Worm (Caenorhabditis elegans) whole organism, L3 larva: ENCODE results near the gene ZK892.6.

ENCODE experiments used
- ZK546.5 ChIP-seq: sonication (generic microtip); optimal IDR thresholded peaks from 2 replicates; lab custom pipeline; 2017; ENCODE audit warnings: missing biosample characterization, missing genetic modification characterization
- ceh-16 ChIP-seq: sonication (generic microtip); optimal IDR thresholded peaks from 2 replicates; lab custom pipeline; 2017; ENCODE audit warnings: missing biosample characterization, missing genetic modification characterization
- daf-12 ChIP-seq: fragments of 150-350 bp; optimal IDR thresholded peaks from 2 replicates; lab custom pipeline; 2014; ENCODE audit warnings: missing biosample characterization, missing genetic modification reagents, missing genetic modification characterization
- elt-2 ChIP-seq: sonication (generic microtip); optimal IDR thresholded peaks from 2 replicates; lab custom pipeline; 2016; ENCODE audit warnings: missing genetic modification reagents, mild to moderate bottlenecking, missing genetic modification characterization, missing compliant biosample characterization
- elt-3 ChIP-seq, 3 experiments: fragments of 150-350 bp in 1 of 3; sonication (generic microtip) in 2 of 3; optimal IDR thresholded peaks; 2 replicates in 2 of 3; 4 replicates in 1 of 3; lab custom pipeline; 2014 to 2017; ENCODE audit warnings: missing biosample characterization in 3 of 3, missing genetic modification characterization in 3 of 3
- fkh-10 ChIP-seq: sonication (generic microtip); optimal IDR thresholded peaks from 2 replicates; lab custom pipeline; 2017; ENCODE audit warnings: missing biosample characterization, missing genetic modification reagents, missing genetic modification characterization
- fos-1 ChIP-seq: fragments of 150-350 bp; optimal IDR thresholded peaks from 2 replicates; lab custom pipeline; 2014; ENCODE audit warnings: missing biosample characterization, missing genetic modification characterization
- lin-39 ChIP-seq: fragments of 150-350 bp; optimal IDR thresholded peaks from 2 replicates; lab custom pipeline; 2018; ENCODE audit warnings: missing biosample characterization, missing genetic modification reagents, missing genetic modification characterization
- lsy-12 ChIP-seq: sonication (generic microtip); optimal IDR thresholded peaks from 2 replicates; lab custom pipeline; 2016; ENCODE audit warnings: mild to moderate bottlenecking, missing genetic modification characterization, missing compliant biosample characterization
- nhr-12 ChIP-seq: fragments of 150-350 bp; optimal IDR thresholded peaks from 2 replicates; lab custom pipeline; 2014; ENCODE audit warnings: missing biosample characterization, missing genetic modification characterization
- pqm-1 ChIP-seq: fragments of 150-350 bp; optimal IDR thresholded peaks from 2 replicates; lab custom pipeline; 2017; ENCODE audit warnings: missing biosample characterization, missing genetic modification characterization, inconsistent platforms
- ztf-11 ChIP-seq: fragments of 150-350 bp; optimal IDR thresholded peaks from 2 replicates; lab custom pipeline; 2014; ENCODE audit warnings: missing biosample characterization, missing genetic modification characterization

- no peak for TF ChIP-seq elt-2 (tag; lab: Kevin White, UChicago)
- no peak for TF ChIP-seq fkh-10
- TF ChIP-seq lsy-12 (tag; lab: Kevin White, UChicago): no peak
- no peak for TF ChIP-seq elt-3 (tag; optimal IDR thresholded peaks at IDR 0.05; lab: Kevin White, UChicago)
- no peak for TF ChIP-seq nhr-12 (tag; lab: Kevin White, UChicago)
- TF ChIP-seq pqm-1 (tag; lab: Kevin White, UChicago): no peak
- no peak for TF ChIP-seq fos-1 (tag; lab: Kevin White, UChicago)
- TF ChIP-seq ZK546.5 (tag; lab: Kevin White, UChicago): no peak
- no peak for TF ChIP-seq ceh-16 (tag; lab: Kevin White, UChicago)
- TF ChIP-seq lin-39 (tag; lab: Kevin White, UChicago): no peak
- TF ChIP-seq daf-12 (tag; lab: Kevin White, UChicago): no peak
- TF ChIP-seq ztf-11 (tag; lab: Kevin White, UChicago): no peak
Observed at ce11 chrII:9948662-9949061, 31.3 kb downstream of the ZK892.6 start.
